Fruit fly (Drosophila melanogaster): ENCODE measurements around the gene chas.

chas gene

dm6 chrX:17696637-17697036, 1.9 kb downstream of the chas start (continued):
- TF ChIP-seq CG13624 (GFP tag; optimal IDR thresholded peaks at IDR 0.05) (peak; percentile 42), CG8944 (GFP tag; optimal IDR thresholded peaks at IDR 0.05) (no peak), Antp (GFP tag; optimal IDR thresholded peaks at IDR 0.05) (peak; percentile 1), pros (GFP tag; optimal IDR thresholded peaks at IDR 0.05) (no peak), bbx (GFP tag; IDR thresholded peaks at IDR 0.05; ENCODE audit: partially characterized antibody) (no peak), br (optimal IDR thresholded peaks at IDR 0.05) (no peak), tll (GFP tag; optimal IDR thresholded peaks at IDR 0.05) (no peak), CG18476 (GFP tag; optimal IDR thresholded peaks at IDR 0.05) (no peak), CG7271 (tag; optimal IDR thresholded peaks at IDR 0.05) (no peak), stwl (tag; optimal IDR thresholded peaks at IDR 0.05) (no peak), C15 (GFP tag; IDR thresholded peaks at IDR 0.05) (0 out of 3 replicates have a peak, but pooled peaks have one; percentile 12), luna (GFP tag; optimal IDR thresholded peaks at IDR 0.05) (no peak), MBD-R2 (GFP tag; IDR thresholded peaks at IDR 0.05) (peak; percentile 43; the same call in 1 of the 2 replicates), Nf-YC (tag; optimal IDR thresholded peaks at IDR 0.05) (peak; percentile 53), gsb (GFP tag; IDR thresholded peaks at IDR 0.05) (peak; percentile 34; the same call in 1 of the 2 replicates), CG30403 (GFP tag; optimal IDR thresholded peaks at IDR 0.05) (peak; percentile 23), rib (GFP tag; IDR thresholded peaks at IDR 0.05) (no peak), CG7745 (tag; optimal IDR thresholded peaks at IDR 0.05) (no peak), ase (GFP tag; IDR thresholded peaks at IDR 0.05) (peak; percentile 28; the same call in 1 of the 3 replicates), CG31388 (GFP tag; optimal IDR thresholded peaks at IDR 0.05) (no peak), trh (GFP tag; optimal IDR thresholded peaks at IDR 0.05) (no peak), CG15479 (GFP tag; optimal IDR thresholded peaks at IDR 0.05) (no peak), CG18599 (GFP tag; optimal IDR thresholded peaks at IDR 0.05) (peak; percentile 27), CG13123 (GFP tag; optimal IDR thresholded peaks at IDR 0.05) (no peak), row (GFP tag; IDR thresholded peaks at IDR 0.05) (peak; percentile 83), slp2 (GFP tag; optimal IDR thresholded peaks at IDR 0.05) (no peak), Mes4 (GFP tag; optimal IDR thresholded peaks at IDR 0.05) (no peak), CG1792 (GFP tag; optimal IDR thresholded peaks at IDR 0.05) (no peak), sd (tag; optimal IDR thresholded peaks at IDR 0.05) (peak; percentile 8), CG31224 (GFP tag; IDR thresholded peaks at IDR 0.05) (0 out of 2 replicates have a peak, but pooled peaks have one; percentile 24), CG6854 (GFP tag; optimal IDR thresholded peaks at IDR 0.05) (peak; percentile 13), CG15696 (tag; optimal IDR thresholded peaks at IDR 0.05) (no peak), croc (GFP tag; conservative IDR thresholded peaks at IDR 0.05) (no peak), wek (GFP tag; optimal IDR thresholded peaks at IDR 0.05) (no peak), nau (GFP tag; optimal IDR thresholded peaks at IDR 0.05) (no peak), Hey (tag; optimal IDR thresholded peaks at IDR 0.05) (no peak), CHES-1-like (GFP tag; optimal IDR thresholded peaks at IDR 0.05) (no peak), Myb (GFP tag; optimal IDR thresholded peaks at IDR 0.05) (no peak), bcd (GFP tag; optimal IDR thresholded peaks at IDR 0.05) (peak; percentile 0), BEAF-32 (GFP tag; optimal IDR thresholded peaks at IDR 0.05) (no peak), da (GFP tag; optimal IDR thresholded peaks at IDR 0.05) (no peak), CG17361 (GFP tag; IDR thresholded peaks at IDR 0.05) (peak; percentile 65), klu (GFP tag; IDR thresholded peaks at IDR 0.05) (no peak), stc (GFP tag; IDR thresholded peaks at IDR 0.05) (peak; percentile 37; the same call in 1 of the 2 replicates), caup (GFP tag; optimal IDR thresholded peaks at IDR 0.05; ENCODE audit: severe bottlenecking) (peak; percentile 26), mirr (GFP tag; optimal IDR thresholded peaks at IDR 0.05) (no peak), onecut (GFP tag; IDR thresholded peaks at IDR 0.05) (peak; percentile 47; the same call in 1 of the 2 replicates), CG30431 (GFP tag; optimal IDR thresholded peaks at IDR 0.05) (no peak), Dip2 (GFP tag; IDR thresholded peaks at IDR 0.05) (no peak), Asciz (GFP tag; optimal IDR thresholded peaks at IDR 0.05) (no peak), wor (GFP tag; IDR thresholded peaks at IDR 0.05) (no peak), CG3838 (GFP tag; optimal IDR thresholded peaks at IDR 0.05) (no peak)

Data from whole organism, embryonic.